Worm (Caenorhabditis elegans): ENCODE results near the gene pafo-1.

pafo-1 gene

ce11 chrV:11554260-11554659 lies 32.8 kb downstream of the pafo-1 start, which contains the start of gene duo-1:
TSS of gene duo-1 (plus strand) at chrV:11554630.
- no peak for TF ChIP-seq fkh-10 (GFP tag; optimal IDR thresholded peaks at IDR 0.05)
- TF ChIP-seq nhr-11 (tag; optimal IDR thresholded peaks at IDR 0.05), result no peak
- no peak for TF ChIP-seq lim-6 (tag; optimal IDR thresholded peaks at IDR 0.05)
- TF ChIP-seq Y22D7AL.16 (tag; optimal IDR thresholded peaks at IDR 0.05), result no peak
- TF ChIP-seq ceh-9 (tag; optimal IDR thresholded peaks at IDR 0.05), result no peak
- TF ChIP-seq eyg-1 (tag; optimal IDR thresholded peaks at IDR 0.05), result no peak
- no peak for TF ChIP-seq pha-4 (tag; optimal IDR thresholded peaks at IDR 0.05)
- TF ChIP-seq C38D4.7 (GFP tag; optimal IDR thresholded peaks at IDR 0.05), result no peak
- TF ChIP-seq ceh-22 (tag; optimal IDR thresholded peaks at IDR 0.05), result no peak
- no peak for TF ChIP-seq nhr-232 (tag; optimal IDR thresholded peaks at IDR 0.05)
- TF ChIP-seq dve-1 (tag; optimal IDR thresholded peaks at IDR 0.05), result no peak
- no peak for TF ChIP-seq sdc-2 (tag; optimal IDR thresholded peaks at IDR 0.05)
- TF ChIP-seq ceh-31 (tag; optimal IDR thresholded peaks at IDR 0.05), result no peak
- TF ChIP-seq hlh-30 (tag; optimal IDR thresholded peaks at IDR 0.05; ENCODE audit: insufficient read depth), result no peak
- no peak for TF ChIP-seq pax-1 (tag; optimal IDR thresholded peaks at IDR 0.05)
- TF ChIP-seq pros-1 (tag; optimal IDR thresholded peaks at IDR 0.05), result no peak
- TF ChIP-seq sox-2 (GFP tag; IDR thresholded peaks at IDR 0.05), result no peak
- TF ChIP-seq ceh-24 (tag; optimal IDR thresholded peaks at IDR 0.05), result no peak
- TF ChIP-seq ceh-30 (tag; optimal IDR thresholded peaks at IDR 0.05), result no peak
- no peak for TF ChIP-seq sox-4 (tag; optimal IDR thresholded peaks at IDR 0.05)

- TF ChIP-seq fax-1 (tag; optimal IDR thresholded peaks at IDR 0.05) (no peak), ceh-34 (tag; optimal IDR thresholded peaks at IDR 0.05) (no peak), hlh-15 (tag; optimal IDR thresholded peaks at IDR 0.05) (no peak), elt-2 (tag; optimal IDR thresholded peaks at IDR 0.05) (no peak), ztf-16 (tag; optimal IDR thresholded peaks at IDR 0.05) (no peak), ceh-2 (tag; optimal IDR thresholded peaks at IDR 0.05) (no peak), unc-42 (tag; optimal IDR thresholded peaks at IDR 0.05) (no peak), nhr-232 (tag; optimal IDR thresholded peaks at IDR 0.05) (no peak), C08G9.2 (tag; optimal IDR thresholded peaks at IDR 0.05) (no peak), fkh-6 (tag; optimal IDR thresholded peaks at IDR 0.05) (no peak), fkh-10 (GFP tag; optimal IDR thresholded peaks at IDR 0.05) (no peak), ttx-3 (tag; optimal IDR thresholded peaks at IDR 0.05) (no peak), pha-2 (tag; optimal IDR thresholded peaks at IDR 0.05) (no peak), dve-1 (tag; optimal IDR thresholded peaks at IDR 0.05) (no peak), sox-4 (tag; optimal IDR thresholded peaks at IDR 0.05) (no peak), ets-4 (tag; optimal IDR thresholded peaks at IDR 0.05) (no peak), pax-1 (tag; optimal IDR thresholded peaks at IDR 0.05) (no peak), K02D7.2 (tag; optimal IDR thresholded peaks at IDR 0.05) (no peak), ceh-22 (tag; optimal IDR thresholded peaks at IDR 0.05) (no peak), zip-5 (tag; optimal IDR thresholded peaks at IDR 0.05) (no peak)
These were observed 41.1 kb downstream of the pafo-1 start, which contains the start of gene srx-86 for ce11 chrV:11562643-11563042. TSS of gene srx-86 (plus strand) at chrV:11562943.

- no peak for TF ChIP-seq ztf-16 (tag; optimal IDR thresholded peaks at IDR 0.05)
These were observed 43.1 kb downstream of the pafo-1 start, which contains the start of gene srx-87 for ce11 chrV:11564573-11564972. TSS of gene srx-87 (plus strand) at chrV:11564873.

ce11 chrV:11570169-11570651 lies 48.7 kb downstream of the pafo-1 start, which contains the start of the genes nhr-101 and pms-2:
TSS of gene nhr-101 (plus strand) at chrV:11570476.
TSS of gene pms-2 (minus strand) at chrV:11570601.
- TF ChIP-seq K02D7.2 (tag; optimal IDR thresholded peaks at IDR 0.05), result no peak
- TF ChIP-seq madf-2 (tag; optimal IDR thresholded peaks at IDR 0.05), result no peak
- no peak for TF ChIP-seq ceh-24 (tag; optimal IDR thresholded peaks at IDR 0.05)
- no peak for TF ChIP-seq ceh-19 (GFP tag; optimal IDR thresholded peaks at IDR 0.05)
- TF ChIP-seq hlh-6 (tag; optimal IDR thresholded peaks at IDR 0.05), result no peak
- TF ChIP-seq pha-4 (tag; optimal IDR thresholded peaks at IDR 0.05), result no peak
- TF ChIP-seq npax-4 (tag; optimal IDR thresholded peaks at IDR 0.05), result no peak
- TF ChIP-seq ahr-1 (tag; optimal IDR thresholded peaks at IDR 0.05), result no peak
- no peak for TF ChIP-seq T23F11.4 (GFP tag; optimal IDR thresholded peaks at IDR 0.05)
- no peak for TF ChIP-seq pat-9 (tag; optimal IDR thresholded peaks at IDR 0.05)
- no peak for TF ChIP-seq pha-2 (tag; optimal IDR thresholded peaks at IDR 0.05)
- no peak for TF ChIP-seq sox-4 (tag; optimal IDR thresholded peaks at IDR 0.05)
- TF ChIP-seq ceh-31 (tag; optimal IDR thresholded peaks at IDR 0.05), result no peak
- no peak for TF ChIP-seq pqm-1 (tag; optimal IDR thresholded peaks at IDR 0.05)

Data from whole organism, late embryonic.